Worm (Caenorhabditis elegans) whole organism, late embryonic: Measurements from ENCODE around the gene egl-38.

ENCODE experiments used
- ceh-19 ChIP-seq: fragments of 200-800 bp; sonication (Bioruptor generic); optimal IDR thresholded peaks from 2 replicates; lab custom pipeline; 2018; ENCODE audit warnings: mild to moderate bottlenecking, missing genetic modification characterization, missing compliant biosample characterization
- fkh-10 ChIP-seq: fragments of 150-350 bp; optimal IDR thresholded peaks from 2 replicates; lab custom pipeline; 2014; ENCODE audit warnings: missing biosample characterization, missing genetic modification reagents, missing genetic modification characterization
- fkh-6 ChIP-seq: sonication (generic microtip); optimal IDR thresholded peaks from 2 replicates; lab custom pipeline; 2016; ENCODE audit warnings: missing genetic modification characterization, missing compliant biosample characterization
- nfya-1 ChIP-seq: sonication (generic microtip); optimal IDR thresholded peaks from 2 replicates; lab custom pipeline; 2017; ENCODE audit warnings: missing genetic modification characterization, mild to moderate bottlenecking, missing compliant biosample characterization, antibody characterized with exemption, moderate library complexity
- pha-4 ChIP-seq: fragments of 150-350 bp; optimal IDR thresholded peaks from 2 replicates; lab custom pipeline; 2018; ENCODE audit warnings: missing biosample characterization, missing genetic modification reagents, missing genetic modification characterization
- sox-4 ChIP-seq: sonication (generic microtip); optimal IDR thresholded peaks from 2 replicates; lab custom pipeline; 2017; ENCODE audit warnings: mild to moderate bottlenecking, missing genetic modification characterization, inconsistent platforms, missing compliant biosample characterization

ce11 chrIV:10151439-10151997 is 41.2 kb upstream of the egl-38 start, which contains the start of gene copg-1:
- TF ChIP-seq fkh-6 (tag; lab: Kevin White, UChicago) (no peak), sox-4 (tag; lab: Kevin White, UChicago) (no peak), fkh-10 (GFP tag; lab: Kevin White, UChicago) (no peak), nfya-1 (tag; lab: Kevin White, UChicago) (peak; percentile 28), ceh-19 (GFP tag; lab: Kevin White, UChicago) (no peak), pha-4 (tag; lab: Kevin White, UChicago) (no peak)
